Worm (Caenorhabditis elegans) whole organism, midembryonic: ENCODE data around the gene H06H21.11.

Experiments
- T22C8.4 ChIP-seq: fragments of 200-800 bp; sonication (Bioruptor generic); IDR thresholded peaks from 2 replicates; pipeline ENCODE4 v1.3.6; 2022; ENCODE audit warnings: missing genetic modification characterization, missing compliant biosample characterization
- cog-1 ChIP-seq: sonication (generic microtip); optimal IDR thresholded peaks from 2 replicates; lab custom pipeline; 2016; ENCODE audit warnings: missing genetic modification characterization, missing compliant biosample characterization
- flt-1 ChIP-seq: fragments of 200-800 bp; sonication (Bioruptor generic); IDR thresholded peaks from 2 replicates; pipeline ENCODE4 v1.3.6; 2022; ENCODE audit warnings: missing genetic modification characterization, missing compliant biosample characterization
- klf-2 ChIP-seq: fragments of 200-800 bp; sonication (Bioruptor generic); conservative IDR thresholded peaks from 2 replicates; pipeline ENCODE4 v1.3.6; 2022; ENCODE audit warnings: missing genetic modification reagents, missing genetic modification characterization, missing compliant biosample characterization
- med-1 ChIP-seq: sonication (generic microtip); optimal IDR thresholded peaks from 2 replicates; lab custom pipeline; 2017; ENCODE audit warnings: missing genetic modification characterization, mild to moderate bottlenecking, missing compliant biosample characterization, antibody characterized with exemption, missing genetic modification reagents; ENCODE audit not compliant: insufficient read depth
- ref-1 ChIP-seq: fragments of 200-800 bp; sonication (Bioruptor generic); conservative IDR thresholded peaks from 2 replicates; pipeline ENCODE4 v1.3.6; 2022; ENCODE audit warnings: missing genetic modification reagents, missing genetic modification characterization, missing compliant biosample characterization
- tab-1 ChIP-seq: fragments of 200-800 bp; sonication (Bioruptor generic); IDR thresholded peaks from 2 replicates; pipeline ENCODE4 v1.3.6; 2022; ENCODE audit warnings: missing genetic modification characterization, missing compliant biosample characterization
- ztf-23 ChIP-seq: fragments of 200-800 bp; sonication (Bioruptor generic); IDR thresholded peaks from 2 replicates; pipeline ENCODE4 v1.3.6; 2022; ENCODE audit warnings: missing genetic modification reagents, missing genetic modification characterization, missing compliant biosample characterization
- ztf-29 ChIP-seq: fragments of 200-800 bp; sonication (Bioruptor generic); IDR thresholded peaks from 2 replicates; pipeline ENCODE4 v1.3.6; 2022; ENCODE audit warnings: missing genetic modification reagents, missing genetic modification characterization, missing compliant biosample characterization

The H06H21.11 gene

ce11 chrIV:4807219-4807618, at the start of gene H06H21.11:
H06H21.11 (minus strand) TSS chrIV:4807319.
- TF ChIP-seq flt-1 (no peak), ztf-23 (GFP tag; lab: Robert Waterston, UW) (no peak)

ce11 chrIV:4856195-4856594, 49.1 kb upstream of the H06H21.11 start, which contains the start of gene Y17G9A.2:
Y17G9A.2 (minus strand) TSS chrIV:4856295.
- TF ChIP-seq ztf-29 (GFP tag; lab: Robert Waterston, UW) = no peak
- no peak for TF ChIP-seq cog-1 (tag; lab: Kevin White, UChicago)
- no peak for TF ChIP-seq ztf-23 (GFP tag; lab: Robert Waterston, UW)
- no peak for TF ChIP-seq ref-1
- no peak for TF ChIP-seq klf-2 (GFP tag; lab: Robert Waterston, UW)
- no peak for TF ChIP-seq flt-1
- TF ChIP-seq T22C8.4 = no peak
- TF ChIP-seq tab-1 (GFP tag; lab: Robert Waterston, UW) = no peak
- TF ChIP-seq med-1 (GFP tag; lab: Kevin White, UChicago) = no peak

ce11 chrIV:4846793-4847192, 39.7 kb upstream of the H06H21.11 start, which contains the start of gene tat-2:
tat-2 (minus strand) TSS chrIV:4846893.
- TF ChIP-seq cog-1 (tag; lab: Kevin White, UChicago) (no peak), ztf-23 (GFP tag; lab: Robert Waterston, UW) (no peak), tab-1 (GFP tag; lab: Robert Waterston, UW) (no peak)

- no peak for TF ChIP-seq klf-2 (GFP tag; lab: Robert Waterston, UW)
- no peak for TF ChIP-seq tab-1 (GFP tag; lab: Robert Waterston, UW)
- TF ChIP-seq ztf-29 (GFP tag; lab: Robert Waterston, UW) = no peak
- no peak for TF ChIP-seq med-1 (GFP tag; lab: Kevin White, UChicago)
- TF ChIP-seq T22C8.4 = no peak
These were observed 34.9 kb upstream of the H06H21.11 start for ce11 chrIV:4842030-4842429.

- no peak for TF ChIP-seq ztf-23 (GFP tag; lab: Robert Waterston, UW)
- TF ChIP-seq flt-1 = no peak
- TF ChIP-seq cog-1 (tag; lab: Kevin White, UChicago) = no peak
- TF ChIP-seq klf-2 (GFP tag; lab: Robert Waterston, UW) = no peak
- TF ChIP-seq ztf-29 (GFP tag; lab: Robert Waterston, UW) = no peak
- TF ChIP-seq tab-1 (GFP tag; lab: Robert Waterston, UW) = no peak
- TF ChIP-seq med-1 (GFP tag; lab: Kevin White, UChicago) = no peak
- TF ChIP-seq T22C8.4 = no peak
- TF ChIP-seq ref-1 = no peak
These were observed 22.5 kb upstream of the H06H21.11 start for ce11 chrIV:4829641-4830040.

ce11 chrIV:4827219-4827618, 20.1 kb upstream of the H06H21.11 start, which contains the start of gene mpz-4:
mpz-4 (minus strand) TSS chrIV:4827319.
- TF ChIP-seq T22C8.4 (no peak), ztf-23 (GFP tag; lab: Robert Waterston, UW) (no peak), tab-1 (GFP tag; lab: Robert Waterston, UW) (no peak), med-1 (GFP tag; lab: Kevin White, UChicago) (no peak), klf-2 (GFP tag; lab: Robert Waterston, UW) (no peak), cog-1 (tag; lab: Kevin White, UChicago) (no peak), flt-1 (no peak), ztf-29 (GFP tag; lab: Robert Waterston, UW) (no peak), ref-1 (no peak)

ce11 chrIV:4821843-4822242, 14.7 kb upstream of the H06H21.11 start:
- no peak for TF ChIP-seq tab-1 (GFP tag; lab: Robert Waterston, UW)
- TF ChIP-seq ztf-29 (GFP tag; lab: Robert Waterston, UW) = no peak
- TF ChIP-seq klf-2 (GFP tag; lab: Robert Waterston, UW) = no peak
- TF ChIP-seq T22C8.4 = no peak
- TF ChIP-seq ref-1 = no peak
- TF ChIP-seq med-1 (GFP tag; lab: Kevin White, UChicago) = no peak
- TF ChIP-seq ztf-23 (GFP tag; lab: Robert Waterston, UW) = no peak
- no peak for TF ChIP-seq cog-1 (tag; lab: Kevin White, UChicago)
- no peak for TF ChIP-seq flt-1

ce11 chrIV:4821054-4821453, 13.9 kb upstream of the H06H21.11 start, which contains the start of gene H06H21.8:
H06H21.8 (minus strand) TSS chrIV:4821131.
- TF ChIP-seq tab-1 (GFP tag; lab: Robert Waterston, UW) (no peak), flt-1 (no peak), ztf-23 (GFP tag; lab: Robert Waterston, UW) (no peak), ref-1 (no peak), med-1 (GFP tag; lab: Kevin White, UChicago) (no peak), ztf-29 (GFP tag; lab: Robert Waterston, UW) (no peak), cog-1 (tag; lab: Kevin White, UChicago) (no peak), klf-2 (GFP tag; lab: Robert Waterston, UW) (no peak), T22C8.4 (no peak)

- TF ChIP-seq cog-1 (tag; lab: Kevin White, UChicago) (no peak), ztf-23 (GFP tag; lab: Robert Waterston, UW) (no peak), flt-1 (no peak), med-1 (GFP tag; lab: Kevin White, UChicago) (no peak), ref-1 (no peak)
These were observed 7.1 kb upstream of the H06H21.11 start, which contains the start of gene srw-94 for ce11 chrIV:4814185-4814584. srw-94 (plus strand) TSS chrIV:4814485.

- no peak for TF ChIP-seq tab-1 (GFP tag; lab: Robert Waterston, UW)
- no peak for TF ChIP-seq cog-1 (tag; lab: Kevin White, UChicago)
- no peak for TF ChIP-seq T22C8.4
- TF ChIP-seq klf-2 (GFP tag; lab: Robert Waterston, UW) = no peak
- no peak for TF ChIP-seq ztf-29 (GFP tag; lab: Robert Waterston, UW)
- no peak for TF ChIP-seq flt-1
- TF ChIP-seq ref-1 = no peak
- no peak for TF ChIP-seq med-1 (GFP tag; lab: Kevin White, UChicago)
- TF ChIP-seq ztf-23 (GFP tag; lab: Robert Waterston, UW) = no peak
These were observed 4.7 kb upstream of the H06H21.11 start, which contains the start of gene srw-95 for ce11 chrIV:4811863-4812262. srw-95 (plus strand) TSS chrIV:4812075.
